Fruit fly (Drosophila melanogaster) ovary, adult (tissue): Measurements from ENCODE around the gene PIG-F.

Experiments used
- CG17801 ChIP-seq: fragments of 200-800 bp; optimal IDR thresholded peaks from 2 replicates; lab custom pipeline; 2019; ENCODE audit warnings: missing biosample characterization, mild to moderate bottlenecking, missing genetic modification characterization, moderate library complexity; ENCODE audit not compliant: partially characterized antibody

The PIG-F gene

DNA sequence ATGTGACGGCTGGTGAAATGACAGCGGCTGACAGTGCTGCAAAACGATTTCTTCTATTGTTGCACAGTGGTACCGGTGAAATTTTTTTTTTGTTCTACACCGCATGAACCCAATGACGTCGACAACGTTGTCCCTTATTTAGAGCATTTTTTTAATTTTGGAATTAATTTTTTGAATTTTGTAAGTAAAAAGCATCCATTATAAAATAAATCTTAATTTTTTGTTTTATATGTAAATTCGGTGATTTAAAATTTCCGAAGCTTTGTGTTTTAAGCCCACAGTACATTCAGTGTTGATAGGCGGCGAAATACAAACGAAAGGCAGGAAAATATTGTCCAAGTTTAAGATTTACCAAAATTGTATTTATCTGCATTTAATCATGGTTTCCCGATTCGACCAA, at the start of gene PIG-F, which contains the start of gene Lon:
Gene PIG-F (plus strand): TSS at position 284 of the 400 bp plus-strand sequence.
Gene Lon (minus strand): TSS at position 28 of the 400 bp plus-strand sequence.
- peak; percentile 99 for TF ChIP-seq CG17801 (GFP tag; lab: Kevin White, UChicago)

DNA sequence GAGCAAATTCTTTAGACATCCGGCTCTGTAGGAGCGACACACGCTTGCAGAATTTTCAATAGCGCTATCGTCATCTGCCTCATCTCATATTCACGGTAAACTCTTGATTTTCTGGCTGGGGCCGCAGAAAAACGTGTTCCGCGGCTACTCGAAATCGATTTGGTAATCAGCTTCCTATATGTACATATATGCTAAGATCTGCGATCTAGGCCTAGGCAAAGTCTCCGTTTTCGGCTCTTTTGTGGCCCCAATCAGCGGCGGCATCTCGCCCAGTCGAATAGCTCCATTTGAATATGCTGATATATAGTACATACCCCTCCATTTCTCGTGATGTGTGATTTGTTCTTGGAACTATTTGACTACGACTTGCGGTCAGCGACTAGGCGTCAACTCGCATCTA, 49.2 kb upstream of the PIG-F start:
- TF ChIP-seq CG17801 (GFP tag; lab: Kevin White, UChicago) = no peak

DNA sequence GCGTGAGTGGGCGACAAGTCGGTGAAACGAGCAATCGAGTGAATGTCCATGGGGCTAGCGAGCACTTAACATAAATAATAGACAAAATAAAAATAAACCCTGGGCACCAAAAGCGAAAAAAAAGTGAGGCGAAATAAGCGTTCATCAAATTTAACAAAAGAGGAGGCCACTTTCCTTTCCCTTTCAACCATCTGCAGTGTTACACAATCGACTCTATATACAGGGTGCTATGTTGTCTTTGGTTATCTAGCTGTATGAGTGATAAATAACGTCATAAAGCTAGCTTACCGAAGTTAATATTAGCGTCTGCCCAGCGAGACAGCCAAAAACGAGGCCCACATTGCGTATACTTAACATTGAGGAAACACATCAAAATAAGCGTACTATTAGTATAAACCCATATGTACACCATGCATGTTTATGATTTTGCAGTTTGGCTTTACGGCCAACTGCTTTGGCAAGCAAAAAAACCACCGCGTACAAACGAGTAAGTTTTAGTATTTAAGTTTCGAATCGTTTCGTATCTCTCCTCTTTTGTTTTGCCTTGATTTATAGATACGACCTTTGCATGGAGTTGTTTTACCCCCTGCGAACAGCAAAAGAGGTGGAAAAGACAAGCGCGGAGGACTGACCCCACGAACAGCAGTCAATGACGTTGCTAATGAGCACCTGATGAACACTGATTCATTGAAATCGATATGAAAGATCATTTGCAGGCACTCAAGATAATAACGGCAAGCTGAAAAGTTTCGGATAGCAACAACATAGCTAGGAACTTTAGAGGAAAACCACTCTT, 47.2 kb upstream of the PIG-F start:
- TF ChIP-seq CG17801 (GFP tag; lab: Kevin White, UChicago) = no peak

dm6 chr3L:19566127-19566526, 46.1 kb upstream of the PIG-F start:
- TF ChIP-seq CG17801 (GFP tag; lab: Kevin White, UChicago) = no peak

DNA sequence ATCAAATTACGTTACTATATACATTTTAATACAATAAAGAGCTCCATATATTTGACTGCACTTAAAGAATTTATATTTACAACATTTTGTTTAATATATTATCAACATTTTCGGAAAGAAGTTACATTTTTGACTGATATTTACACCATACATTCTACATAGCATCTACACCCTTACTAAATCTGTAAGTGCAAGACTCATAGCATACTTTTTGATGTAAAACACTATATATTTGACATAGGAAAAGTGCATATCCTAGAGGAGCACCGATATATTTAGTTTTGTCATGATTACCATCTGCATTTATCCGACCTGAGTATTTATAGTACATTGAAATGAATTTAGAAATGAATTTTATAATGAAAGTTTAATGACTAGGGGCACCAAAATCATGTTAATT, 43.3 kb upstream of the PIG-F start:
- no peak for TF ChIP-seq CG17801 (GFP tag; lab: Kevin White, UChicago)

DNA sequence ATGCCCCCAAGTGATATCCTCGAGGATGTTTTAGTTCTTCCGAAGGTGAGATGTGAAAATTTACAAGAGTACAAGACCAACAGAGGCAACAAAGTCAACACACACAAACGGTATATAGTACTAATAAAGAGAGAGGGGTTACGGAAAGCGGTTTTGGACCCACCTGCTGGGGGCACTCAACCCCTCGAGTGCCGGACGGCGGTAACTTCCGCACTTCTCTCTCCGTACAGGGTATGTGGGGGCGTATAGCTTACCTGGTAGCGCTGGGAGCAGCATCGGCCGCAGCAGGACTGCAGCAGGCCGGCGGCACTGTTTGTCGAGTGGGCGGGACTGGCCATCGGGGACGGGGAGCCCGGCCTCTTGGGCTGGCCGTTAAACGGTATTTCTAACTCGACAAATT, 42.8 kb upstream of the PIG-F start:
- TF ChIP-seq CG17801 (GFP tag; lab: Kevin White, UChicago) = no peak

DNA sequence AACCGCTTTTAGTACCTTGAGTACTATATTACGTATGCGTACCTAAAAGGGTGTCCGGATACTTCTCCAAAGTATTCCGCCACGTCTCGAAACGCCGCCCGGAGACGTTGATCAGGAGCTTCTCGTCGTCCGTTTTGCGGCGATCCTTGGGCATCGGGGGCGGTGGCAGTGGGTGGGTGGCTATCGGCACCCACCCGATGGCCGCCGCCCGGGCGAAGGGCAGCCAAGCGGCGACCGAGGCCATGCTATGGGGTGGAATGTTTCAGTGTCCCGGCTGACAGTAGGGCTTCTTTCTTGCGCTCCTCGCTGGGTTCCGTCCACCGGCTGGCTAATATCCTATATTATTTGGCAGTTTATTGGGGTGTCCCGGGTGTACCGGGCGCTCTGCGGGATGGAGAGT, 37.8 kb upstream of the PIG-F start:
- no peak for TF ChIP-seq CG17801 (GFP tag; lab: Kevin White, UChicago)

DNA sequence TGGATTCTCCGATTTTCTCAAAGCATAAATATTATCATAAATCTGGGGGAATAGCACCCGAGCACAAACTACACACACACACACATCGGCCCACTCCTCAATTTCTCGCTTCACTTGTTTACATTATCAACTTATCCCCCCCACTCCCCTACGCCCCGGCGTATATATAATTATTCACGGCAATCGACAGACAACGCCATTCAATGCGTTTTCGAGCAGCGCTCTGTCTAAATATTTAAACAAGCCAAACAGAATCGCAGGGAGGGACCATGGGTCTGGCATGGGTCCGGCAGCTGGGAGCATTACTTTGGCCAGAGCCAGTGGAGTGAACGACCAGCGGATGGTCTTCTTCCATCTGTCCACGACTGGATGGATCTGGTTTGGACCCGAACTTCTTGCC, 36.6 kb upstream of the PIG-F start:
- no peak for TF ChIP-seq CG17801 (GFP tag; lab: Kevin White, UChicago)

DNA sequence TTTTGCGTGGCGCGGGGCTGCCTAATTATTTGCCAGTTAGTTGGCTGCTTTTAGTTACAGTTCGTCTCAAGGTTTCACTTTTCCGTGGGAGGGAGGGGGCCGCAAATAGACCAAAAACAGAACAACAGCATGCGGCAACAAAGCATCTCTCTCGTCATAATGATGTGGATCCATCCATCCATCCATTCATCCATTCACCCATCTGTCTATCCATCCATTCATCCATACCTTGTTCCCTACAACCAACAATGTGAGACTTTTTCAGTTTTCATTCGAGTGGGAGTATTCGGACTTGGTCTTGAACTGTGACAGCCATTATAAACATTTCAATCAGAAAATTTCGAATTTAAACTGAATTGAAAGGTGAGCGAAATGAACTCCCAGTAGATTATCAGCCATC, 32.9 kb upstream of the PIG-F start:
- TF ChIP-seq CG17801 (GFP tag; lab: Kevin White, UChicago) = no peak

- no peak for TF ChIP-seq CG17801 (GFP tag; lab: Kevin White, UChicago)
Measured at dm6 chr3L:19580709-19581227, 31.5 kb upstream of the PIG-F start.

dm6 chr3L:19584369-19584915, 27.8 kb upstream of the PIG-F start, which contains the start of gene Shal:
TSS of gene Shal (minus strand) at chr3L:19584568.
- no peak for TF ChIP-seq CG17801 (GFP tag; lab: Kevin White, UChicago)

DNA sequence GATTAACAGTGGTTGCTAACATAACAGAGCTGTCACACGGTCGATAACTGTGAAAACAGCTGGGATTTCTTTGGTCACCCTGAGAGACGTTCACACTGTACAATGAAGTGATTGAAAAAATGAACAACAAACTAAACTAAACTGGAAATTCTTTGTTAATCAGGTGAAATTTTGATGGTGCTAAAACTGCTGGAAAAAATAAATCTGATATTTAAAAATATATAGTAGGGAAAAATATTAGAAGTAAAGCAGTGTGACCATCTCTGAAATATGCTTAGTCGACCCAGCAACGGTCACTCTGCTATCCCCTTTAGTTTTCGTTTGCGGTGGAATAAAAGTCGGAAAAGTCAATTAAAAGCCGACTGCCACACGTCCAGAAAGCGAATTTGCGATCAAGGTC, 26.3 kb upstream of the PIG-F start, which contains the start of the genes CG9231 and CG9330:
Gene CG9231 (minus strand): TSS at position 25 of the 400 bp plus-strand sequence.
Gene CG9330 (plus strand): TSS at position 275 of the 400 bp plus-strand sequence.
- TF ChIP-seq CG17801 (GFP tag; lab: Kevin White, UChicago) = peak; percentile 20

- TF ChIP-seq CG17801 (GFP tag; lab: Kevin White, UChicago) = peak; percentile 100
Measured at dm6 chr3L:19590422-19590821, 21.8 kb upstream of the PIG-F start, which contains the start of gene CG14100. TSS of gene CG14100 (minus strand) at chr3L:19590524.

dm6 chr3L:19598369-19599148, 13.7 kb upstream of the PIG-F start, which contains the start of the genes ash1 and Taf6:
TSS of gene ash1 (minus strand) at chr3L:19598755.
TSS of gene Taf6 (plus strand) at chr3L:19599088.
- no peak for TF ChIP-seq CG17801 (GFP tag; lab: Kevin White, UChicago)

DNA sequence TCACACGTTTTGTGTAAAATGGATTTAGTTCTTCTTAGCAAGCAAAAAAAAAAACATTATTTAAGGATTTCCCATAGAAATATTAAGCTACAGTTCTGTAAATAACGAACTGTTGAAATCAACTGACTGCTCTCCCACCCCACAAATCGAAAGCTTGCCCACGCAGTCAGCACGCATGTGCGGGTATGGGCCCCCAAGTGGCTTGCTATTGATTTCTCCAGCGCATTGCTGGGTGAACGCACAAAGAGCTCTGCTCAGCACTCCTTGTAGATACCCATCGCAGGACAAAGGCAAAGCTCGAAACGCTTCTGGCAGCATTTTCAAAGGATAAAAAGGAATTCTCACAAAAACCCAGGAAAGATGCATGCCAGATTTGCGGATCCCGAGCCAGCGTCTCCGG, 10.8 kb upstream of the PIG-F start, which contains the start of gene CG9368:
Gene CG9368 (plus strand): TSS at position 221 of the 400 bp plus-strand sequence.
- no peak for TF ChIP-seq CG17801 (GFP tag; lab: Kevin White, UChicago)
